Worm (Caenorhabditis elegans) whole organism, late embryonic: Measurements from ENCODE around the gene T12B5.14.

Experiments used
- C38D4.7 ChIP-seq: fragments of 200-800 bp; sonication (Bioruptor generic); optimal IDR thresholded peaks from 2 replicates; lab custom pipeline; 2018; ENCODE audit warnings: mild to moderate bottlenecking, missing genetic modification characterization, moderate library complexity, missing compliant biosample characterization
- F13H6.1 ChIP-seq: sonication (generic microtip); optimal IDR thresholded peaks from 2 replicates; lab custom pipeline; 2016; ENCODE audit warnings: missing genetic modification characterization, missing compliant biosample characterization
- T23F11.4 ChIP-seq: fragments of 200-800 bp; sonication (Bioruptor generic); optimal IDR thresholded peaks from 2 replicates; lab custom pipeline; 2018; ENCODE audit warnings: mild to moderate bottlenecking, missing genetic modification characterization, missing compliant biosample characterization
- Y22D7AL.16 ChIP-seq: sonication (generic microtip); optimal IDR thresholded peaks from 2 replicates; lab custom pipeline; 2016; ENCODE audit warnings: missing genetic modification characterization, missing compliant biosample characterization
- ahr-1 ChIP-seq: sonication (generic microtip); optimal IDR thresholded peaks from 2 replicates; lab custom pipeline; 2016; ENCODE audit warnings: missing genetic modification characterization, missing compliant biosample characterization
- ama-1 ChIP-seq: fragments of 150-350 bp; optimal IDR thresholded peaks from 2 replicates; lab custom pipeline; 2014
- ceh-18 ChIP-seq: sonication (generic microtip); optimal IDR thresholded peaks from 2 replicates; lab custom pipeline; 2016; ENCODE audit warnings: missing genetic modification characterization, missing compliant biosample characterization
- ceh-19 ChIP-seq: fragments of 200-800 bp; sonication (Bioruptor generic); optimal IDR thresholded peaks from 2 replicates; lab custom pipeline; 2018; ENCODE audit warnings: mild to moderate bottlenecking, missing genetic modification characterization, missing compliant biosample characterization
- ceh-24 ChIP-seq: sonication (generic microtip); optimal IDR thresholded peaks from 2 replicates; lab custom pipeline; 2016; ENCODE audit warnings: mild to moderate bottlenecking, missing genetic modification characterization, missing compliant biosample characterization
- ceh-34 ChIP-seq: sonication (generic microtip); optimal IDR thresholded peaks from 2 replicates; lab custom pipeline; 2016; ENCODE audit warnings: mild to moderate bottlenecking, missing genetic modification characterization, missing compliant biosample characterization
- ceh-45 ChIP-seq: fragments of 200-800 bp; sonication (Bioruptor generic); IDR thresholded peaks from 2 replicates; pipeline ENCODE4 v1.3.6; 2022; ENCODE audit warnings: missing genetic modification reagents, missing genetic modification characterization, missing compliant biosample characterization
- ceh-48 ChIP-seq: sonication (generic microtip); optimal IDR thresholded peaks from 2 replicates; lab custom pipeline; 2016; ENCODE audit warnings: missing genetic modification characterization, inconsistent platforms, missing compliant biosample characterization
- dmd-4 ChIP-seq: sonication (generic microtip); optimal IDR thresholded peaks from 2 replicates; lab custom pipeline; 2016; ENCODE audit warnings: borderline replicate concordance, missing genetic modification characterization, missing compliant biosample characterization
- dve-1 ChIP-seq: sonication (generic microtip); optimal IDR thresholded peaks from 2 replicates; lab custom pipeline; 2017; ENCODE audit warnings: antibody characterized with exemption, mild to moderate bottlenecking, missing genetic modification characterization, missing compliant biosample characterization
- elt-2 ChIP-seq: sonication (generic microtip); optimal IDR thresholded peaks from 2 replicates; lab custom pipeline; 2016; ENCODE audit warnings: missing genetic modification reagents, missing genetic modification characterization, missing compliant biosample characterization
- elt-4 ChIP-seq: sonication (generic microtip); optimal IDR thresholded peaks from 2 replicates; lab custom pipeline; 2016; ENCODE audit warnings: missing genetic modification characterization, missing compliant biosample characterization
- ets-4 ChIP-seq: sonication (generic microtip); optimal IDR thresholded peaks from 2 replicates; lab custom pipeline; 2016; ENCODE audit warnings: missing genetic modification characterization, missing compliant biosample characterization
- eyg-1 ChIP-seq: sonication (generic microtip); optimal IDR thresholded peaks from 2 replicates; lab custom pipeline; 2016; ENCODE audit warnings: missing genotype, missing genetic modification characterization, missing compliant biosample characterization
- fax-1 ChIP-seq: sonication (generic microtip); optimal IDR thresholded peaks from 2 replicates; lab custom pipeline; 2016; ENCODE audit warnings: missing genotype, missing genetic modification characterization, missing compliant biosample characterization
- fkh-10 ChIP-seq: fragments of 150-350 bp; optimal IDR thresholded peaks from 2 replicates; lab custom pipeline; 2014; ENCODE audit warnings: missing biosample characterization, missing genetic modification reagents, missing genetic modification characterization
- hlh-13 ChIP-seq: fragments of 200-800 bp; sonication (Bioruptor generic); optimal IDR thresholded peaks from 2 replicates; lab custom pipeline; 2018; ENCODE audit warnings: mild to moderate bottlenecking, missing genetic modification characterization, missing compliant biosample characterization
- mec-3 ChIP-seq: sonication (generic microtip); optimal IDR thresholded peaks from 2 replicates; lab custom pipeline; 2016; ENCODE audit warnings: borderline replicate concordance, missing genetic modification characterization, missing compliant biosample characterization
- nhr-11 ChIP-seq: fragments of 150-350 bp; optimal IDR thresholded peaks from 2 replicates; lab custom pipeline; 2014; ENCODE audit warnings: missing biosample characterization, missing genetic modification characterization
- npax-4 ChIP-seq: sonication (generic microtip); optimal IDR thresholded peaks from 2 replicates; lab custom pipeline; 2016; ENCODE audit warnings: missing genetic modification characterization, missing compliant biosample characterization
- pha-2 ChIP-seq: sonication (generic microtip); optimal IDR thresholded peaks from 2 replicates; lab custom pipeline; 2017; ENCODE audit warnings: mild to moderate bottlenecking, missing genetic modification characterization, missing compliant biosample characterization
- pha-4 ChIP-seq: fragments of 150-350 bp; optimal IDR thresholded peaks from 2 replicates; lab custom pipeline; 2018; ENCODE audit warnings: missing biosample characterization, missing genetic modification reagents, missing genetic modification characterization
- pros-1 ChIP-seq: fragments of 150-350 bp; optimal IDR thresholded peaks from 2 replicates; lab custom pipeline; 2014; ENCODE audit warnings: missing biosample characterization, missing genetic modification reagents, missing genetic modification characterization
- ref-2 ChIP-seq: sonication (generic microtip); optimal IDR thresholded peaks from 2 replicates; lab custom pipeline; 2016; ENCODE audit warnings: missing genetic modification characterization, missing compliant biosample characterization
- tbx-2 ChIP-seq: sonication (generic microtip); optimal IDR thresholded peaks from 2 replicates; lab custom pipeline; 2016; ENCODE audit warnings: missing genetic modification characterization, missing compliant biosample characterization
- tbx-7 ChIP-seq: sonication (generic microtip); optimal IDR thresholded peaks from 2 replicates; lab custom pipeline; 2016; ENCODE audit warnings: missing genotype, missing genetic modification characterization, missing compliant biosample characterization
- ttx-3 ChIP-seq: sonication (generic microtip); optimal IDR thresholded peaks from 2 replicates; lab custom pipeline; 2016; ENCODE audit warnings: missing genetic modification reagents, missing genetic modification characterization, missing compliant biosample characterization
- unc-42 ChIP-seq: sonication (generic microtip); optimal IDR thresholded peaks from 2 replicates; lab custom pipeline; 2016; ENCODE audit warnings: missing genotype, missing genetic modification characterization, missing compliant biosample characterization

The T12B5.14 gene

DNA sequence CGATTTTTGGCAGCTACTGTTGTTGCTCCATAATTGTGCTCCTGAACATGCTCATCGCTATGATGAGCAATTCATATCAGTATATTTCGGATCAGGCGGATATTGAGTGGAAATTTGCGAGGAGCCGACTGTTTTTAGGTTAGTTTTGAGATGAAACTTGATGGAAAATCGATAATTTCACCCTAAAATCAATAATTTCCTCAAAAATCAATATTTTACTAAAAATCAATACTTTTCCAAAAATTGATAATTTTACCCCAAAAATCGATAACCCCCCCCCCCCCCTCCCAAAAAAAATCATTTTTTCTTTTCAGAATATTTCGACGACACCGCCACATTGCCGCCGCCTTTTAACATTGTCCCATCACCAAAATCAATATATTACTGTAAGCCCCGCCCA is 44.2 kb downstream of the T12B5.14 start:
- TF ChIP-seq Y22D7AL.16 (tag; lab: Kevin White, UChicago) (no peak), ceh-48 (tag; lab: Kevin White, UChicago) (peak; percentile 17), hlh-13 (GFP tag; lab: Kevin White, UChicago) (no peak), pha-4 (no peak), nhr-11 (tag; lab: Kevin White, UChicago) (no peak), unc-42 (tag; lab: Kevin White, UChicago) (no peak)

DNA sequence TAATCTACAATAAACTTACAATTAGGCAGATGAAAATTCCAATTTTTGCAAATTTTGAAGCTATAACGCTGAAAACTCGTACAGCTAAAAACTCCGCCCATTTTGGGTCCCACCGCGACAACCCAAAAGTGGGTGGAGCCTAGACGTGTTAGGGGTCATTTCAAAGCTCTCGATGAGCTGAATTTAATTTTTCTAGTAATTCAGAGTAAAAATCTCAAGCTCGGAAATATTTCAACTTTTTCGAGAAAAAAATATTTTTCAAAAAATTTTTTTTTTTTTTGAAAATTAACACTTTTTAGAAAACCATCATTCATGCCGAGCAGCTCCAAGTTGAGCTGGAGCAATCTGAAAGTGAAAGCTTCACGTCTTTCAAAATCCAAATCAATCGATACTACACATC is 46.6 kb downstream of the T12B5.14 start, which contains the start of gene R06B10.7:
R06B10.7 (minus strand) TSS at position 101 of the 400 bp plus-strand sequence.
- TF ChIP-seq ets-4 (tag; lab: Kevin White, UChicago), result no peak
- no peak for TF ChIP-seq tbx-7 (tag; lab: Kevin White, UChicago)
- no peak for TF ChIP-seq elt-4 (tag; lab: Kevin White, UChicago)
- TF ChIP-seq npax-4, result no peak
- TF ChIP-seq pros-1, result no peak
- no peak for TF ChIP-seq fkh-10 (GFP tag; lab: Kevin White, UChicago)
- no peak for TF ChIP-seq mec-3 (tag; lab: Kevin White, UChicago)
- TF ChIP-seq fax-1 (tag; lab: Kevin White, UChicago), result no peak
- no peak for TF ChIP-seq pha-2
- no peak for TF ChIP-seq unc-42 (tag; lab: Kevin White, UChicago)
- TF ChIP-seq ref-2, result no peak
- TF ChIP-seq, all 69 proteins: peak for 0

DNA sequence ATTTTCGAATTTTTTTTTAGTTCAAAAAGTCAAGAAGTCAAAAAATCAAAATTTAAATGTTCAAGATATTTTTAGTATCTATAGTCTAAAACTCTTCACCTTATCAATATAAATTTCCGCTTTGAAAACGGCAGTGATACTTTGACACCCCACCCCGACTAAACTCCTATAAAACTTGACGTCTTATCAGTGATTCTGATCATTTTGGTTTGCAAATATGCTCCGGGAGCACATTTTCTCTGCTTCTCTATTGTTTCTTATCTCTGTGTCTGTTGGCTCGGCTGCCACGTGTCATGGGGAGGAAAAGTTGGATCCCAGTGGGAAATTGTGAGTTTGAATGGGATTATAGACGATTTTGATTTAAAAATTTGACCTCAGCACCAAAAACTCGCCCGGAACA is 47.8 kb downstream of the T12B5.14 start, which contains the start of gene clec-150:
clec-150 (plus strand) TSS at position 198 of the 400 bp plus-strand sequence.
- TF ChIP-seq elt-2 (peak; percentile 56), dve-1 (tag; lab: Kevin White, UChicago) (no peak), mec-3 (tag; lab: Kevin White, UChicago) (no peak), npax-4 (no peak)

DNA sequence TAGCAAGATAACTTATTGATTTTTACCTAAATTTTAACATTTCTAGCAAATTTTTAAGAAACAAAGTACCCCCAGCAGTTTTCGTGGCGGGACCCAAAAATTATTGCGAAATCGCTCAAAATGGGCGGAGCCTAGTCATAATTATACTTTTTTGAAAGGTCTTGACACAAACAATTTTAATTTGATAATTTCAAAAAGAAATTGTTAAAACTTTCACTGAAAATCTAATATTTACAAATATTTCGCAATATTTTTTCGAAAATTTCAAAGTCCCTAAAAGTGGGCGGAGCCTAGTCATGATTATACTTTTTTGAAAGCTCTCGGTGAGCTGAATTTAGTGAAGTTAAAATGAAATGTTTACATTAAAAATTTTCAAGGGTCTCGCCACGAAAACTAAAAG is 49.8 kb downstream of the T12B5.14 start:
- TF ChIP-seq ceh-45 (GFP tag; lab: Robert Waterston, UW), result no peak
- no peak for TF ChIP-seq T23F11.4
- no peak for TF ChIP-seq F13H6.1 (tag; lab: Kevin White, UChicago)
- no peak for TF ChIP-seq C38D4.7 (GFP tag; lab: Kevin White, UChicago)
- TF ChIP-seq eyg-1 (tag; lab: Kevin White, UChicago), result no peak
- TF ChIP-seq fax-1 (tag; lab: Kevin White, UChicago), result no peak
- no peak for TF ChIP-seq ceh-34 (tag; lab: Kevin White, UChicago)
- no peak for TF ChIP-seq ceh-24
- no peak for TF ChIP-seq ceh-18
- TF ChIP-seq ceh-19, result no peak
- no peak for TF ChIP-seq ttx-3 (tag; lab: Kevin White, UChicago)
- no peak for TF ChIP-seq unc-42 (tag; lab: Kevin White, UChicago)
- TF ChIP-seq dmd-4 (tag; lab: Kevin White, UChicago), result no peak
- no peak for TF ChIP-seq ahr-1 (tag; lab: Kevin White, UChicago)
- TF ChIP-seq tbx-2 (tag; lab: Kevin White, UChicago), result no peak
- TF ChIP-seq ama-1, result no peak
